Worm (Caenorhabditis elegans) whole organism, L2 larva: ENCODE results near the gene nhr-61.

Experiments
- F13H6.1 ChIP-seq: sonication (generic microtip); optimal IDR thresholded peaks from 2 replicates; lab custom pipeline; 2016; ENCODE audit warnings: missing genetic modification characterization, missing compliant biosample characterization
- R02D3.7 ChIP-seq: fragments of 150-350 bp; optimal IDR thresholded peaks from 2 replicates; lab custom pipeline; 2014; ENCODE audit warnings: missing biosample characterization, missing genetic modification characterization
- ZK546.5 ChIP-seq: sonication (generic microtip); optimal IDR thresholded peaks from 2 replicates; lab custom pipeline; 2017; ENCODE audit warnings: missing biosample characterization, missing genetic modification characterization
- alr-1 ChIP-seq: fragments of 150-350 bp; optimal IDR thresholded peaks from 2 replicates; lab custom pipeline; 2014; ENCODE audit warnings: missing biosample characterization, missing genetic modification characterization
- aly-2 ChIP-seq: fragments of 150-350 bp; optimal IDR thresholded peaks from 2 replicates; lab custom pipeline; 2014; ENCODE audit warnings: missing biosample characterization, missing genetic modification characterization
- ama-1 ChIP-seq: fragments of 150-350 bp; optimal IDR thresholded peaks from 2 replicates; lab custom pipeline; 2018; ENCODE audit warnings: inconsistent platforms
- ceh-16 ChIP-seq: fragments of 150-350 bp; optimal IDR thresholded peaks from 2 replicates; lab custom pipeline; 2014; ENCODE audit warnings: missing biosample characterization, missing genetic modification characterization
- ceh-82 ChIP-seq: fragments of 150-350 bp; optimal IDR thresholded peaks from 2 replicates; lab custom pipeline; 2014; ENCODE audit warnings: missing biosample characterization, missing genetic modification characterization
- crh-2 ChIP-seq: sonication (generic microtip); optimal IDR thresholded peaks from 2 replicates; lab custom pipeline; 2017; ENCODE audit warnings: missing biosample characterization, missing genetic modification characterization
- dmd-4 ChIP-seq: sonication (generic microtip); optimal IDR thresholded peaks from 2 replicates; lab custom pipeline; 2017; ENCODE audit warnings: missing biosample characterization, missing genetic modification characterization
- egl-27 ChIP-seq: sonication (generic microtip); optimal IDR thresholded peaks from 3 replicates; lab custom pipeline; 2017; ENCODE audit warnings: missing biosample characterization, missing genetic modification reagents, missing genetic modification characterization
- elt-1 ChIP-seq: fragments of 150-350 bp; optimal IDR thresholded peaks from 2 replicates; lab custom pipeline; 2014; ENCODE audit warnings: missing biosample characterization, missing genetic modification characterization
- elt-3 ChIP-seq: sonication (generic microtip); optimal IDR thresholded peaks from 2 replicates; lab custom pipeline; 2017; ENCODE audit warnings: missing biosample characterization, missing genetic modification characterization
- gmeb-1 ChIP-seq: fragments of 150-350 bp; optimal IDR thresholded peaks from 2 replicates; lab custom pipeline; 2014; ENCODE audit warnings: missing biosample characterization, missing genetic modification characterization
- lin-13 ChIP-seq: fragments of 150-350 bp; optimal IDR thresholded peaks from 2 replicates; lab custom pipeline; 2014; ENCODE audit warnings: missing biosample characterization, missing genetic modification reagents, missing genetic modification characterization
- lin-39 ChIP-seq: fragments of 150-350 bp; optimal IDR thresholded peaks from 2 replicates; lab custom pipeline; 2014; ENCODE audit warnings: missing biosample characterization, missing genetic modification reagents, missing genetic modification characterization
- mab-5 ChIP-seq: fragments of 150-350 bp; optimal IDR thresholded peaks from 2 replicates; lab custom pipeline; 2014; ENCODE audit warnings: missing biosample characterization, missing genetic modification characterization
- mbf-1 ChIP-seq: sonication (generic microtip); optimal IDR thresholded peaks from 2 replicates; lab custom pipeline; 2017; ENCODE audit warnings: missing biosample characterization, missing genetic modification characterization
- mdl-1 ChIP-seq, 2 experiments: fragments of 150-350 bp in 1 of 2; sonication (generic microtip) in 1 of 2; optimal IDR thresholded peaks; 2 replicates each; lab custom pipeline; 2017; ENCODE audit warnings: missing biosample characterization in 2 of 2, missing genetic modification characterization in 2 of 2
- nhr-129 ChIP-seq: fragments of 150-350 bp; optimal IDR thresholded peaks from 2 replicates; lab custom pipeline; 2014; ENCODE audit warnings: missing biosample characterization, missing genetic modification characterization
- nhr-21 ChIP-seq: fragments of 150-350 bp; optimal IDR thresholded peaks from 2 replicates; lab custom pipeline; 2014; ENCODE audit warnings: missing biosample characterization, missing genetic modification characterization
- nhr-23 ChIP-seq: fragments of 150-350 bp; optimal IDR thresholded peaks from 2 replicates; lab custom pipeline; 2014; ENCODE audit warnings: missing biosample characterization, missing genetic modification reagents, missing genetic modification characterization
- nhr-237 ChIP-seq: fragments of 150-350 bp; optimal IDR thresholded peaks from 2 replicates; lab custom pipeline; 2014; ENCODE audit warnings: missing biosample characterization, missing genetic modification characterization
- nhr-25 ChIP-seq: fragments of 150-350 bp; sonication (generic microtip); optimal IDR thresholded peaks from 3 replicates; lab custom pipeline; 2014; ENCODE audit warnings: missing biosample characterization, missing genetic modification characterization
- nhr-6 ChIP-seq: fragments of 150-350 bp; optimal IDR thresholded peaks from 2 replicates; lab custom pipeline; 2014; ENCODE audit warnings: missing biosample characterization, missing genetic modification characterization
- peb-1 ChIP-seq: fragments of 150-350 bp; optimal IDR thresholded peaks from 2 replicates; lab custom pipeline; 2014; ENCODE audit warnings: missing biosample characterization, missing genetic modification characterization
- sem-4 ChIP-seq: fragments of 150-350 bp; optimal IDR thresholded peaks from 2 replicates; lab custom pipeline; 2014; ENCODE audit warnings: missing biosample characterization, missing genetic modification reagents, missing genetic modification characterization
- sma-9 ChIP-seq, 2 experiments: fragments of 150-350 bp in 1 of 2; sonication (generic microtip) in 1 of 2; optimal IDR thresholded peaks; 2 replicates each; lab custom pipeline; 2014 to 2016; ENCODE audit warnings: missing genetic modification characterization in 2 of 2, mild to moderate bottlenecking in 1 of 2, missing biosample characterization in 1 of 2, missing compliant biosample characterization in 1 of 2, missing genetic modification reagents in 1 of 2, moderate library complexity in 1 of 2
- snpc-4 ChIP-seq: fragments of 150-350 bp; optimal IDR thresholded peaks from 2 replicates; lab custom pipeline; 2014; ENCODE audit warnings: missing biosample characterization, missing genetic modification characterization
- unc-55 ChIP-seq: fragments of 150-350 bp; sonication (generic microtip); optimal IDR thresholded peaks from 3 replicates; lab custom pipeline; 2014; ENCODE audit warnings: missing biosample characterization, missing genetic modification reagents, missing genetic modification characterization
- unc-62 ChIP-seq: fragments of 150-350 bp; optimal IDR thresholded peaks from 2 replicates; lab custom pipeline; 2014; ENCODE audit warnings: missing biosample characterization, missing genetic modification reagents, missing genetic modification characterization
- ztf-1 ChIP-seq: fragments of 200-800 bp; sonication (Bioruptor generic); conservative IDR thresholded peaks from 2 replicates; pipeline ENCODE4 v1.3.6; 2022; ENCODE audit warnings: missing genetic modification characterization, missing compliant biosample characterization
- ztf-4 ChIP-seq: fragments of 150-350 bp; optimal IDR thresholded peaks from 2 replicates; lab custom pipeline; 2014; ENCODE audit warnings: missing biosample characterization, missing genetic modification characterization

The nhr-61 gene

DNA sequence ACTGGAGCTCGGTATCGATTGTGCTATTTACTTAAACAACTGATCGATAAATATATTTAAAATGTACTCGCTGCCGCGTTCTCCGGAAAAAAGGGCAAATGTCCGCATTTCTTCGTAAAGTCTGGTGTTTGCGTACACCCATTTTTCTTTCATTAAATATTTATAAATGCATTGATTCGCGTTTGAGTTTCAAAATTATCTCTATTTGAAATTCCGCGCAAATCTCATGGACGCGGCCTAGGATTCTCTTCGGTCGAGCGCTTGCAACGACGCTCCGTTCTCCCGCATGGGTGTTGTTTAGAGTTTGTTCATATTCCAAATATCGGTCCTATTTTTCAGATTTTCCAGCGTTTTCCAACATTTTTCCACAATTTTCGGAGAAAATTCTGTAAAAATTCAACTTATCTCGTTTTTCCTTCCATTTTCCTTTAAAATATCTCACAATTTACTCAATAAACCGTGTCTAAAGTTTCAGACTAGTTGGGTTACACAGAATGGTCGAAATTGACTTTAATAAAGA lies 23.3 kb downstream of the nhr-61 start, which contains the start of gene eif-3.B (continued):
- TF ChIP-seq ztf-4 (tag; lab: Kevin White, UChicago): peak; percentile 90
- TF ChIP-seq ZK546.5 (tag; lab: Kevin White, UChicago): peak; percentile 38
- TF ChIP-seq alr-1: no peak
- peak; percentile 22 for TF ChIP-seq dmd-4 (tag; lab: Kevin White, UChicago)
- TF ChIP-seq ceh-82 (tag; lab: Kevin White, UChicago): peak; percentile 41
- no peak for TF ChIP-seq ztf-1 (GFP tag; lab: Robert Waterston, UW)
- peak; percentile 80 for TF ChIP-seq egl-27 (tag; lab: Kevin White, UChicago)
- TF ChIP-seq mab-5 (tag; lab: Kevin White, UChicago): peak; percentile 78
- TF ChIP-seq R02D3.7 (tag; lab: Kevin White, UChicago): peak; percentile 38
- no peak for TF ChIP-seq ama-1
- TF ChIP-seq nhr-21: peak; percentile 88
- peak; percentile 94 for TF ChIP-seq lin-13 (GFP tag; lab: Kevin White, UChicago)
- TF ChIP-seq F13H6.1 (tag; lab: Kevin White, UChicago): peak; percentile 95
- peak; percentile 86 for TF ChIP-seq nhr-25 (tag; lab: Kevin White, UChicago)
- no peak for TF ChIP-seq mbf-1 (tag; lab: Kevin White, UChicago)
- peak; percentile 65 for TF ChIP-seq ceh-16 (tag; lab: Kevin White, UChicago)
- TF ChIP-seq aly-2: no peak

DNA sequence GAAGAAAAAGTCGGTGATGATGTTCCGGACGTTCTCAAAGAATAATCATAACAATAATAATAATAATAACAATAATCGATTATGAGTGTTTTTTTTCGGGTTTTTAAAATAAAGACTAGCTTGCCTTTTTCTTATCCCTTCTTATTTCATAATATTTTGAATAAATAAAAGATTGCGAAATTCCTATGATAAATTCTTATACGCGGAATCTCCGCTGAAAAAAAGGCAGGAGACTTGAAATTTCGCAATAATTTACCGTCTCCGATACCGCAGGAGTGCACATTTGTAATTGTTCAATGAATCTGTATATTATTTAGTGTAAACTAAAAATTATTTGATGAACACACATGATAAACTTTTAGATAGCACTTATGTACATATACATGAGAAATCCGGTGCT lies 25.9 kb downstream of the nhr-61 start:
- TF ChIP-seq unc-55 (GFP tag; lab: Kevin White, UChicago) (peak; percentile 84), sma-9 (GFP tag; optimal IDR thresholded peaks at IDR 0.05; lab: Kevin White, UChicago) (no peak), sma-9 (tag; optimal IDR thresholded peaks at IDR 0.05; lab: Kevin White, UChicago) (no peak)

DNA sequence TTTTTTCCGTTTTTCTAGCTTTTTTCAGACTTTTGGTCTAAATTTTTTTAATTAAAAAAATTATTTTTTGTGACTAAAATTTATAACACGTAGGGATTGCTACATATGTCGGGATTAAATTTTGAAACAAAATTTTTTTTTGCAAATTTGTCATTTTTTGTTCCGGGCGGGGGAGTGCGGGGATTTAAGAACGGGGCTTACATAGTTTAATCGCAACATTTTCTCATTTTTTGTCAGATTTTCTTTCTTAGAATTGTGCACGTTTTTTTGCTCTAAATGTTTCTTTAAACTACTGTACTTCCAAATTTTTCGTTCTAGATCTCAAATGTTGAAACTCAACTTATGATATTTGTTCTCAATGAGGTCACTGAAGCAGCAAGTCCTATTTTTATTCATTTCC lies 27.6 kb downstream of the nhr-61 start, which contains the start of gene Y54E2A.10:
Y54E2A.10 (plus strand) TSS at position 301 of the 400 bp plus-strand sequence.
- TF ChIP-seq peb-1 (tag; lab: Kevin White, UChicago) (no peak), crh-2 (no peak), unc-55 (GFP tag; lab: Kevin White, UChicago) (peak; percentile 4)

DNA sequence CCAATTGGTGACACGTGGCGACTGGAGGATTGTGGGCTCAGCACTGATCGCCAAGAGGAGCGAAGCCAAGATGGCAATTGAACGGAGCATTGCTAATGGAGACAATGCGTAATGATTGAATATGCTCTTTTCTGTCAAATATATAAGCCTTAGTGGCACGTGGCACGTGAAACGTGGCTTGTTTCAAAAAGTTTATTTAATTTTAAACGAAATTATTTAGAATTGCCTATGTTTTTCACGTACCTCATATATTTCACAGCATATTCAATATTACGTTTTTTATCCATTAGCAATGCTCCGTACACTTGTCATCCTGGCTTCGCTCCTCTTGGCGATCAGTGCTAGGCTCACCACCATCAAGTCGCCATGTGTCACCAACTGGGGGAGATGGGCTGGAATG lies 32.4 kb downstream of the nhr-61 start, which contains the start of gene Y54E2A.9:
Y54E2A.9 (minus strand) TSS at position 101 of the 400 bp plus-strand sequence.
- TF ChIP-seq unc-62 (GFP tag; lab: Kevin White, UChicago): no peak
- no peak for TF ChIP-seq nhr-237 (tag; lab: Kevin White, UChicago)
- TF ChIP-seq nhr-23 (tag; lab: Kevin White, UChicago): no peak
- TF ChIP-seq lin-39 (tag; lab: Kevin White, UChicago): no peak
- no peak for TF ChIP-seq elt-1 (tag; lab: Kevin White, UChicago)
- TF ChIP-seq egl-27 (tag; lab: Kevin White, UChicago): no peak
- no peak for TF ChIP-seq nhr-6 (tag; lab: Kevin White, UChicago)
- TF ChIP-seq elt-3 (tag; lab: Kevin White, UChicago): no peak
- TF ChIP-seq unc-55 (GFP tag; lab: Kevin White, UChicago): no peak
- TF ChIP-seq alr-1: no peak
- TF ChIP-seq mab-5 (tag; lab: Kevin White, UChicago): no peak
- TF ChIP-seq sem-4 (tag; lab: Kevin White, UChicago): no peak

DNA sequence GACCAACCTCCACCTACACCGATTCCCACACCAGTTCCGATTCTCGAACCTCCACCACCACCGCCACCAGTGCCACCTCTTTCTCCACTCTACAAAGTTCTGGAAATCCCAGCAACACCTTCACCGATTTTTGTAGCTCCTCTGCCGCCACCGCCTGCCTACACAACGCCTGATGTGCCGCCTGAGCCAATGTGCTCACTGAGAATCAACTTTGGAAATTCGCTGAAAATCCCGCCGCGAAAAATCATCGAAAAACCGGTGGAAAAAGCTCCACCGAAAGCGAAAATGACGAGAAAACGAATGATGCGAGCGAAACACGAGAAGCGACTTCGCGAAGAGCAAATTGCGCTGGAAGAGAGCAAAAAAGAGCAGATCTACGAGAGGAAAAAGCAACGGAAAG lies 38.5 kb downstream of the nhr-61 start:
- TF ChIP-seq mdl-1 (tag; optimal IDR thresholded peaks at IDR 0.05; lab: Kevin White, UChicago) (no peak), nhr-6 (tag; lab: Kevin White, UChicago) (no peak), gmeb-1 (no peak), snpc-4 (tag; lab: Kevin White, UChicago) (no peak), unc-55 (GFP tag; lab: Kevin White, UChicago) (no peak), F13H6.1 (tag; lab: Kevin White, UChicago) (no peak), mbf-1 (tag; lab: Kevin White, UChicago) (no peak), nhr-129 (tag; lab: Kevin White, UChicago) (no peak), nhr-237 (tag; lab: Kevin White, UChicago) (no peak), aly-2 (no peak)
- TF ChIP-seq, all 48 proteins: peak for 0
